Fruit fly (Drosophila melanogaster): ENCODE measurements around the gene IntS11.

The IntS11 gene

DNA sequence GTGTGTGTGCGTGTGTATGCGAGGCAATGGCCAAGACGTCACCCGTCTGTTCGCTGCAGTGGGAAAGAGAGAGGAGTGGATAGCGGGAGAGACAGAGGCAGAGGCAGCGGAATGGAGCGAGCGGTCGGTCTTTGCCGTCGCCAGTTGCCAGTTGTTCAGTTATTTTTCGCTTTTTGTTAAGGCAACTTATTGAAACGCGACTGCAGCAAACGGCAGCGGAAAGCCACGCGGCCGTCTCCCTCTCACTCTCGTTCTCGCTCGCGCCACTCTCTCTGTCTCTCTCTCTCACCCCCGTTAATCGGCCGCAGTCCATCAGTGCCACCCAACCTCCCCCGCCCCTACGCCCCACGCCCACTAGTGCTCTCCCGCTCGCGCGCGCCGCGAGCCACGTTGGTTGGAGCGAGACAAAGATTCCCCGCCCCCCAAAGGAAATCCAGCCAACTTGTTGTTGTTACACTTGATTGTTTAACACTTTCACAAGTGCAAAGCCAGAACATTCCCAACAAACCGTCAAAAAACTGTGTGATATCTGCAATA, 27.7 kb downstream of the IntS11 start (continued):
- peak; percentile 41; the same call in 1 of the 2 replicates for TF ChIP-seq nerfin-2 (GFP tag; IDR thresholded peaks at IDR 0.05; ENCODE audit: partially characterized antibody)
- no peak for TF ChIP-seq aop (GFP tag; IDR thresholded peaks at IDR 0.05)
- TF ChIP-seq seq (GFP tag; IDR thresholded peaks at IDR 0.05): peak; percentile 77
- TF ChIP-seq Aef1 (GFP tag; IDR thresholded peaks at IDR 0.05): peak; percentile 78
- TF ChIP-seq CG31388 (GFP tag; optimal IDR thresholded peaks at IDR 0.05): no peak
- TF ChIP-seq Hsf (GFP tag; optimal IDR thresholded peaks at IDR 0.05): no peak
- no peak for TF ChIP-seq CG9609 (GFP tag; optimal IDR thresholded peaks at IDR 0.05)
- no peak for TF ChIP-seq NC2β (GFP tag; optimal IDR thresholded peaks at IDR 0.05)
- peak; percentile 79 for TF ChIP-seq klu (GFP tag; IDR thresholded peaks at IDR 0.05)

- TF ChIP-seq gsb (GFP tag; IDR thresholded peaks at IDR 0.05) (peak; percentile 74), Doc3 (GFP tag; IDR thresholded peaks at IDR 0.05; ENCODE audit: partially characterized antibody) (no peak), Six4 (GFP tag; optimal IDR thresholded peaks at IDR 0.05) (no peak), HLHmδ (GFP tag; optimal IDR thresholded peaks at IDR 0.05) (no peak), lilli (GFP tag; optimal IDR thresholded peaks at IDR 0.05) (peak; percentile 90), sob (GFP tag; IDR thresholded peaks at IDR 0.05) (peak; percentile 70), fru (optimal IDR thresholded peaks at IDR 0.05) (no peak), Sin3A (optimal IDR thresholded peaks at IDR 0.05) (no peak), D19A (tag; optimal IDR thresholded peaks at IDR 0.05) (peak; percentile 98), bab2 (GFP tag; optimal IDR thresholded peaks at IDR 0.05) (peak; percentile 76), Chrac-16 (GFP tag; optimal IDR thresholded peaks at IDR 0.05) (peak; percentile 62), nom (GFP tag; optimal IDR thresholded peaks at IDR 0.05) (peak; percentile 19), CG4328 (GFP tag; optimal IDR thresholded peaks at IDR 0.05) (peak; percentile 5), eve (GFP tag; optimal IDR thresholded peaks at IDR 0.05) (peak in 1 of 2 experiments; percentile 96), lbe (GFP tag; optimal IDR thresholded peaks at IDR 0.05) (no peak), GATAe (GFP tag; conservative IDR thresholded peaks at IDR 0.05) (peak; percentile 91), Deaf1 (tag; optimal IDR thresholded peaks at IDR 0.05) (no peak), cas (GFP tag; IDR thresholded peaks at IDR 0.05) (peak; percentile 61), CG42726 (GFP tag; IDR thresholded peaks at IDR 0.05; ENCODE audit: partially characterized antibody) (no peak), Gug (GFP tag; IDR thresholded peaks at IDR 0.05) (peak; percentile 72; the same call in 3 of the 4 replicates), ci (GFP tag; IDR thresholded peaks at IDR 0.05) (peak; percentile 59), CG9437 (GFP tag; optimal IDR thresholded peaks at IDR 0.05) (peak; percentile 53), vvl (GFP tag; IDR thresholded peaks at IDR 0.05) (peak; percentile 69), CG16779 (GFP tag; IDR thresholded peaks at IDR 0.05) (0 out of 2 replicates have a peak, but pooled peaks have one; percentile 6), CG9215 (GFP tag; IDR thresholded peaks at IDR 0.05) (peak; percentile 82), CG7839 (tag; optimal IDR thresholded peaks at IDR 0.05) (peak; percentile 85), E2f2 (GFP tag; IDR thresholded peaks at IDR 0.05) (peak; percentile 34), nau (GFP tag; optimal IDR thresholded peaks at IDR 0.05) (no peak), corto (GFP tag; optimal IDR thresholded peaks at IDR 0.05) (no peak), otp (GFP tag; IDR thresholded peaks at IDR 0.05) (0 out of 3 replicates have a peak, but pooled peaks have one; percentile 30), Dip3 (GFP tag; optimal IDR thresholded peaks at IDR 0.05) (peak; percentile 78), NK7.1 (GFP tag; optimal IDR thresholded peaks at IDR 0.05) (peak; percentile 68), Dip2 (GFP tag; IDR thresholded peaks at IDR 0.05) (0 out of 2 replicates have a peak, but pooled peaks have one; percentile 10), CG8281 (tag; optimal IDR thresholded peaks at IDR 0.05) (peak; percentile 59), az2 (GFP tag; optimal IDR thresholded peaks at IDR 0.05) (peak; percentile 65), CG11456 (GFP tag; IDR thresholded peaks at IDR 0.05) (peak; percentile 68; the same call in 2 of the 3 replicates), CG2712 (tag; optimal IDR thresholded peaks at IDR 0.05) (peak; percentile 53), ap (GFP tag; IDR thresholded peaks at IDR 0.05) (peak; percentile 51), ems (GFP tag; optimal IDR thresholded peaks at IDR 0.05) (peak; percentile 75), CG5245 (GFP tag; optimal IDR thresholded peaks at IDR 0.05) (peak; percentile 30), CG14667 (GFP tag; IDR thresholded peaks at IDR 0.05) (peak; percentile 57), pros (GFP tag; optimal IDR thresholded peaks at IDR 0.05) (no peak)
These were observed 28.7 kb downstream of the IntS11 start for dm6 chr3R:29773833-29774324.

All from whole organism, embryonic.